Fruit fly (Drosophila melanogaster) Kc167 (cell line): ENCODE data around the gene CG7006.

Source experiments
- Myc ChIP-seq: fragments of >200 bp; optimal IDR thresholded peaks from 2 replicates; lab custom pipeline; 2017; ENCODE audit warnings: missing external identifiers
- Sin3A ChIP-seq: fragments of >200 bp; optimal IDR thresholded peaks from 2 replicates; lab custom pipeline; 2018; ENCODE audit warnings: missing external identifiers
- h ChIP-seq: fragments of >200 bp; optimal IDR thresholded peaks from 3 replicates; lab custom pipeline; 2018; ENCODE audit warnings: missing external identifiers
- psq ChIP-seq: fragments of >200 bp; optimal IDR thresholded peaks from 2 replicates; lab custom pipeline; 2017; ENCODE audit warnings: missing external identifiers
- ttk ChIP-seq: sonication (Bioruptor generic); optimal IDR thresholded peaks from 2 replicates; lab custom pipeline; 2017; ENCODE audit warnings: missing external identifiers

DNA sequence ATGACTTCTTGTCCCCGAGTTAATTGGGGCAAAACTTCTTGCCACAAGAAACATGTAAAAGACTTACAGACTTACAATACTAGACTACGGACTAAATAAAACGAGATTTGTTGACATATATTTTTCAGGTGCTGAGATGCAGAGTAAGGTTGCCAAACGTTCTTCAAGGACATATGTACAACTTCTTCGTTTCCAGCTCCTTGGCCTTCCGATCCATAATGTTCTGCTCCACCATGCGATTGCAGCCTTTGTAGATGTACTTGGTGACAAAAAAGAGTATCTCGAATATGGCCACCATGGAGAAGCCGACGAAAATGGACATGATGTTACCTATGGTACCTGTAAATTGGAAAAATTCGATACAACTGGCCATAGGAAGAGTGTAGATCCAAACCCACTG, 7.0 kb downstream of the CG7006 start, which contains the start of gene CAH4:
- TF ChIP-seq psq (no peak), h (no peak), Sin3A (lab: Kevin White, UChicago) (no peak), ttk (lab: Kevin White, UChicago) (no peak), Myc (lab: Kevin White, UChicago) (no peak)
